Worm (Caenorhabditis elegans) whole organism, L2 larva: Measurements from ENCODE around the gene sre-34.

Source experiments
- C34F6.9 ChIP-seq: fragments of 150-350 bp; optimal IDR thresholded peaks from 2 replicates; lab custom pipeline; 2014; ENCODE audit warnings: missing biosample characterization, missing genetic modification characterization
- F13H6.1 ChIP-seq: sonication (generic microtip); optimal IDR thresholded peaks from 2 replicates; lab custom pipeline; 2016; ENCODE audit warnings: missing genetic modification characterization, missing compliant biosample characterization
- R02D3.7 ChIP-seq: fragments of 150-350 bp; optimal IDR thresholded peaks from 2 replicates; lab custom pipeline; 2014; ENCODE audit warnings: missing biosample characterization, missing genetic modification characterization
- Y55F3AM.14 ChIP-seq: fragments of 200-800 bp; sonication (Bioruptor generic); optimal IDR thresholded peaks from 2 replicates; lab custom pipeline; 2018; ENCODE audit warnings: mild to moderate bottlenecking, missing genetic modification characterization, missing compliant biosample characterization
- ZK546.5 ChIP-seq: sonication (generic microtip); optimal IDR thresholded peaks from 2 replicates; lab custom pipeline; 2017; ENCODE audit warnings: missing biosample characterization, missing genetic modification characterization
- alr-1 ChIP-seq: fragments of 150-350 bp; optimal IDR thresholded peaks from 2 replicates; lab custom pipeline; 2014; ENCODE audit warnings: missing biosample characterization, missing genetic modification characterization
- aly-2 ChIP-seq: fragments of 150-350 bp; optimal IDR thresholded peaks from 2 replicates; lab custom pipeline; 2014; ENCODE audit warnings: missing biosample characterization, missing genetic modification characterization
- ama-1 ChIP-seq: fragments of 150-350 bp; optimal IDR thresholded peaks from 2 replicates; lab custom pipeline; 2018; ENCODE audit warnings: inconsistent platforms
- blmp-1 ChIP-seq: sonication (generic microtip); optimal IDR thresholded peaks from 2 replicates; lab custom pipeline; 2017; ENCODE audit warnings: missing genetic modification characterization, mild to moderate bottlenecking, missing compliant biosample characterization, antibody characterized with exemption, moderate library complexity; ENCODE audit not compliant: insufficient read depth
- ceh-16 ChIP-seq: fragments of 150-350 bp; optimal IDR thresholded peaks from 2 replicates; lab custom pipeline; 2014; ENCODE audit warnings: missing biosample characterization, missing genetic modification characterization
- ceh-82 ChIP-seq: fragments of 150-350 bp; optimal IDR thresholded peaks from 2 replicates; lab custom pipeline; 2014; ENCODE audit warnings: missing biosample characterization, missing genetic modification characterization
- crh-2 ChIP-seq: sonication (generic microtip); optimal IDR thresholded peaks from 2 replicates; lab custom pipeline; 2017; ENCODE audit warnings: missing biosample characterization, missing genetic modification characterization
- dmd-4 ChIP-seq: sonication (generic microtip); optimal IDR thresholded peaks from 2 replicates; lab custom pipeline; 2017; ENCODE audit warnings: missing biosample characterization, missing genetic modification characterization
- egl-27 ChIP-seq: sonication (generic microtip); optimal IDR thresholded peaks from 3 replicates; lab custom pipeline; 2017; ENCODE audit warnings: missing biosample characterization, missing genetic modification reagents, missing genetic modification characterization
- elt-1 ChIP-seq: fragments of 150-350 bp; optimal IDR thresholded peaks from 2 replicates; lab custom pipeline; 2014; ENCODE audit warnings: missing biosample characterization, missing genetic modification characterization
- elt-3 ChIP-seq: sonication (generic microtip); optimal IDR thresholded peaks from 2 replicates; lab custom pipeline; 2017; ENCODE audit warnings: missing biosample characterization, missing genetic modification characterization
- fos-1 ChIP-seq: fragments of 150-350 bp; optimal IDR thresholded peaks from 2 replicates; lab custom pipeline; 2014; ENCODE audit warnings: missing biosample characterization, missing genetic modification characterization
- gmeb-1 ChIP-seq: fragments of 150-350 bp; optimal IDR thresholded peaks from 2 replicates; lab custom pipeline; 2014; ENCODE audit warnings: missing biosample characterization, missing genetic modification characterization
- lin-11 ChIP-seq: fragments of 150-350 bp; sonication (generic microtip); optimal IDR thresholded peaks from 2 replicates; lab custom pipeline; 2014; ENCODE audit warnings: missing biosample characterization, missing genetic modification characterization, inconsistent platforms, mixed read lengths
- lin-13 ChIP-seq: fragments of 150-350 bp; optimal IDR thresholded peaks from 2 replicates; lab custom pipeline; 2014; ENCODE audit warnings: missing biosample characterization, missing genetic modification reagents, missing genetic modification characterization
- lin-39 ChIP-seq: fragments of 150-350 bp; optimal IDR thresholded peaks from 2 replicates; lab custom pipeline; 2014; ENCODE audit warnings: missing biosample characterization, missing genetic modification reagents, missing genetic modification characterization
- lsy-2 ChIP-seq, 2 experiments: fragments of 150-350 bp in 1 of 2; sonication (generic microtip) in 1 of 2; optimal IDR thresholded peaks; 2 replicates each; lab custom pipeline; 2014 to 2017; ENCODE audit warnings: missing biosample characterization in 2 of 2, missing genetic modification characterization in 2 of 2
- mab-5 ChIP-seq: fragments of 150-350 bp; optimal IDR thresholded peaks from 2 replicates; lab custom pipeline; 2014; ENCODE audit warnings: missing biosample characterization, missing genetic modification characterization
- mbf-1 ChIP-seq: sonication (generic microtip); optimal IDR thresholded peaks from 2 replicates; lab custom pipeline; 2017; ENCODE audit warnings: missing biosample characterization, missing genetic modification characterization
- mdl-1 ChIP-seq, 2 experiments: fragments of 150-350 bp in 1 of 2; sonication (generic microtip) in 1 of 2; optimal IDR thresholded peaks; 2 replicates each; lab custom pipeline; 2017; ENCODE audit warnings: missing biosample characterization in 2 of 2, missing genetic modification characterization in 2 of 2
- nhr-10 ChIP-seq: sonication (generic microtip); optimal IDR thresholded peaks from 2 replicates; lab custom pipeline; 2017; ENCODE audit warnings: missing biosample characterization, missing genetic modification characterization
- nhr-11 ChIP-seq: fragments of 150-350 bp; optimal IDR thresholded peaks from 2 replicates; lab custom pipeline; 2014; ENCODE audit warnings: missing biosample characterization, missing genetic modification characterization
- nhr-12 ChIP-seq: fragments of 150-350 bp; optimal IDR thresholded peaks from 2 replicates; lab custom pipeline; 2014; ENCODE audit warnings: missing biosample characterization, missing genetic modification characterization
- nhr-129 ChIP-seq: fragments of 150-350 bp; optimal IDR thresholded peaks from 2 replicates; lab custom pipeline; 2014; ENCODE audit warnings: missing biosample characterization, missing genetic modification characterization
- nhr-21 ChIP-seq: fragments of 150-350 bp; optimal IDR thresholded peaks from 2 replicates; lab custom pipeline; 2014; ENCODE audit warnings: missing biosample characterization, missing genetic modification characterization
- nhr-23 ChIP-seq: fragments of 150-350 bp; optimal IDR thresholded peaks from 2 replicates; lab custom pipeline; 2014; ENCODE audit warnings: missing biosample characterization, missing genetic modification reagents, missing genetic modification characterization
- nhr-237 ChIP-seq: fragments of 150-350 bp; optimal IDR thresholded peaks from 2 replicates; lab custom pipeline; 2014; ENCODE audit warnings: missing biosample characterization, missing genetic modification characterization
- nhr-25 ChIP-seq: fragments of 150-350 bp; sonication (generic microtip); optimal IDR thresholded peaks from 3 replicates; lab custom pipeline; 2014; ENCODE audit warnings: missing biosample characterization, missing genetic modification characterization
- nhr-6 ChIP-seq: fragments of 150-350 bp; optimal IDR thresholded peaks from 2 replicates; lab custom pipeline; 2014; ENCODE audit warnings: missing biosample characterization, missing genetic modification characterization
- nhr-77 ChIP-seq: fragments of 150-350 bp; optimal IDR thresholded peaks from 2 replicates; lab custom pipeline; 2014; ENCODE audit warnings: missing biosample characterization, missing genetic modification characterization
- peb-1 ChIP-seq: fragments of 150-350 bp; optimal IDR thresholded peaks from 2 replicates; lab custom pipeline; 2014; ENCODE audit warnings: missing biosample characterization, missing genetic modification characterization
- sem-4 ChIP-seq: fragments of 150-350 bp; optimal IDR thresholded peaks from 2 replicates; lab custom pipeline; 2014; ENCODE audit warnings: missing biosample characterization, missing genetic modification reagents, missing genetic modification characterization
- skn-1 ChIP-seq: sonication (generic microtip); optimal IDR thresholded peaks from 2 replicates; lab custom pipeline; 2017; ENCODE audit warnings: missing biosample characterization, missing genetic modification characterization
- sma-3 ChIP-seq: sonication (generic microtip); optimal IDR thresholded peaks from 2 replicates; lab custom pipeline; 2016; ENCODE audit warnings: missing genetic modification reagents, missing genetic modification characterization, missing compliant biosample characterization
- sma-9 ChIP-seq, 2 experiments: fragments of 150-350 bp in 1 of 2; sonication (generic microtip) in 1 of 2; optimal IDR thresholded peaks; 2 replicates each; lab custom pipeline; 2014 to 2016; ENCODE audit warnings: missing genetic modification characterization in 2 of 2, mild to moderate bottlenecking in 1 of 2, missing biosample characterization in 1 of 2, missing compliant biosample characterization in 1 of 2, missing genetic modification reagents in 1 of 2, moderate library complexity in 1 of 2
- snpc-4 ChIP-seq: fragments of 150-350 bp; optimal IDR thresholded peaks from 2 replicates; lab custom pipeline; 2014; ENCODE audit warnings: missing biosample characterization, missing genetic modification characterization
- unc-39 ChIP-seq: fragments of 150-350 bp; optimal IDR thresholded peaks from 2 replicates; lab custom pipeline; 2014; ENCODE audit warnings: missing biosample characterization, missing genetic modification characterization
- unc-55 ChIP-seq: fragments of 150-350 bp; sonication (generic microtip); optimal IDR thresholded peaks from 3 replicates; lab custom pipeline; 2014; ENCODE audit warnings: missing biosample characterization, missing genetic modification reagents, missing genetic modification characterization
- unc-62 ChIP-seq: fragments of 150-350 bp; optimal IDR thresholded peaks from 2 replicates; lab custom pipeline; 2014; ENCODE audit warnings: missing biosample characterization, missing genetic modification reagents, missing genetic modification characterization
- zag-1 ChIP-seq: fragments of 150-350 bp; optimal IDR thresholded peaks from 2 replicates; lab custom pipeline; 2014; ENCODE audit warnings: missing biosample characterization, missing genetic modification characterization
- ztf-1 ChIP-seq: fragments of 200-800 bp; sonication (Bioruptor generic); conservative IDR thresholded peaks from 2 replicates; pipeline ENCODE4 v1.3.6; 2022; ENCODE audit warnings: missing genetic modification characterization, missing compliant biosample characterization
- ztf-11 ChIP-seq: sonication (generic microtip); optimal IDR thresholded peaks from 2 replicates; lab custom pipeline; 2017; ENCODE audit warnings: missing biosample characterization, missing genetic modification characterization
- ztf-4 ChIP-seq: fragments of 150-350 bp; optimal IDR thresholded peaks from 2 replicates; lab custom pipeline; 2014; ENCODE audit warnings: missing biosample characterization, missing genetic modification characterization

sre-34 gene

ce11 chrII:12494556-12495131, 44.7 kb downstream of the sre-34 start, which contains the start of gene col-85:
TSS of gene col-85 (minus strand) at chrII:12495095.
- TF ChIP-seq skn-1 (tag; lab: Kevin White, UChicago) (no peak), unc-62 (GFP tag; lab: Kevin White, UChicago) (no peak), gmeb-1 (tag; lab: Kevin White, UChicago) (peak; percentile 69), ztf-1 (no peak), sma-9 (GFP tag; optimal IDR thresholded peaks at IDR 0.05; lab: Kevin White, UChicago) (peak; percentile 85), sma-9 (tag; optimal IDR thresholded peaks at IDR 0.05; lab: Kevin White, UChicago) (no peak), aly-2 (tag; lab: Kevin White, UChicago) (no peak), R02D3.7 (tag; lab: Kevin White, UChicago) (no peak), nhr-11 (tag; lab: Kevin White, UChicago) (peak; percentile 8), C34F6.9 (tag; lab: Kevin White, UChicago) (peak; percentile 56), nhr-6 (tag; lab: Kevin White, UChicago) (peak; percentile 47), alr-1 (tag; lab: Kevin White, UChicago) (no peak), nhr-77 (tag; lab: Kevin White, UChicago) (no peak), unc-39 (tag; lab: Kevin White, UChicago) (no peak), blmp-1 (tag; lab: Kevin White, UChicago) (no peak), dmd-4 (tag; lab: Kevin White, UChicago) (no peak), F13H6.1 (tag; lab: Kevin White, UChicago) (peak; percentile 67), peb-1 (tag; lab: Kevin White, UChicago) (no peak), elt-1 (no peak), ceh-16 (no peak), egl-27 (tag; lab: Kevin White, UChicago) (peak; percentile 53), Y55F3AM.14 (GFP tag; lab: Kevin White, UChicago) (peak; percentile 54), nhr-23 (no peak), ceh-82 (tag; lab: Kevin White, UChicago) (no peak), crh-2 (peak; percentile 60), lsy-2 (tag; optimal IDR thresholded peaks at IDR 0.05; lab: Kevin White, UChicago) (peak; percentile 68 to 70), mbf-1 (no peak), nhr-237 (tag; lab: Kevin White, UChicago) (no peak), elt-3 (no peak), nhr-12 (tag; lab: Kevin White, UChicago) (no peak), fos-1 (tag; lab: Kevin White, UChicago) (peak; percentile 49), nhr-129 (tag; lab: Kevin White, UChicago) (peak; percentile 75), ztf-4 (tag; lab: Kevin White, UChicago) (no peak), mab-5 (tag; lab: Kevin White, UChicago) (no peak), mdl-1 (tag; optimal IDR thresholded peaks at IDR 0.05; lab: Kevin White, UChicago) (no peak), ZK546.5 (no peak), nhr-10 (tag; lab: Kevin White, UChicago) (no peak), zag-1 (tag; lab: Kevin White, UChicago) (no peak), ztf-11 (tag; lab: Kevin White, UChicago) (no peak), sem-4 (tag; lab: Kevin White, UChicago) (peak; percentile 46), lin-11 (tag; lab: Kevin White, UChicago) (peak; percentile 69), ama-1 (lab: Kevin White, UChicago) (no peak), lin-13 (GFP tag; lab: Kevin White, UChicago) (no peak), lin-39 (tag; lab: Kevin White, UChicago) (no peak), snpc-4 (tag; lab: Kevin White, UChicago) (peak; percentile 92), unc-55 (GFP tag; lab: Kevin White, UChicago) (peak; percentile 71), sma-3 (GFP tag; lab: Kevin White, UChicago) (peak; percentile 65), nhr-25 (tag; lab: Kevin White, UChicago) (no peak), nhr-21 (tag; lab: Kevin White, UChicago) (peak; percentile 60)
- TF ChIP-seq, all 48 proteins: peak for 18
